Worm (Caenorhabditis elegans): Measurements from ENCODE around the gene eif-2Bgamma.

Gene eif-2Bgamma

ce11 chrII:7001405-7001804, 34.0 kb upstream of the eif-2Bgamma start (continued):
- TF ChIP-seq mdt-29 (GFP tag; IDR thresholded peaks at IDR 0.05) (peak; percentile 61), T26A8.4 (GFP tag; IDR thresholded peaks at IDR 0.05) (peak; percentile 74), lin-38 (GFP tag; IDR thresholded peaks at IDR 0.05) (peak; percentile 81), lim-7 (GFP tag; IDR thresholded peaks at IDR 0.05) (peak; percentile 98), snpc-1.2 (GFP tag; IDR thresholded peaks at IDR 0.05) (peak; percentile 72; the same call in 1 of the 2 replicates), tra-1 (GFP tag; IDR thresholded peaks at IDR 0.05) (peak; percentile 89), arid-1 (GFP tag; conservative IDR thresholded peaks at IDR 0.05) (peak; percentile 90), hlh-11 (tag; optimal IDR thresholded peaks at IDR 0.05) (peak; percentile 30), unc-130 (GFP tag; optimal IDR thresholded peaks at IDR 0.05) (peak; percentile 38), ctbp-1 (GFP tag; IDR thresholded peaks at IDR 0.05) (peak; percentile 88), madf-5 (GFP tag; IDR thresholded peaks at IDR 0.05) (peak; percentile 92 to 96; a peak in 3 of 4 replicates), F26F4.8 (GFP tag; conservative IDR thresholded peaks at IDR 0.05) (peak; percentile 97), php-3 (GFP tag; IDR thresholded peaks at IDR 0.05) (peak; percentile 70), ceh-44 (GFP tag; IDR thresholded peaks at IDR 0.05) (peak; percentile 95), hmg-1.1 (GFP tag; IDR thresholded peaks at IDR 0.05) (peak; percentile 72), ceh-20 (GFP tag; IDR thresholded peaks at IDR 0.05) (peak; percentile 40; the same call in 1 of the 2 replicates), lin-29 (GFP tag; IDR thresholded peaks at IDR 0.05) (0 out of 2 replicates have a peak, but pooled peaks have one; percentile 45), egl-43 (GFP tag; IDR thresholded peaks at IDR 0.05) (peak; percentile 97), dmd-8 (GFP tag; IDR thresholded peaks at IDR 0.05) (peak; percentile 98), mxl-3 (GFP tag; optimal IDR thresholded peaks at IDR 0.05) (peak; percentile 22), daf-16 (GFP tag; optimal IDR thresholded peaks at IDR 0.05) (peak in 1 of 2 experiments; percentile 61), daf-16 (tag; optimal IDR thresholded peaks at IDR 0.05) (peak; percentile 24), mes-2 (tag; optimal IDR thresholded peaks at IDR 0.05; ENCODE audit: poor library complexity, severe bottlenecking) (peak; percentile 49), rbr-2 (tag; optimal IDR thresholded peaks at IDR 0.05) (peak; percentile 42), saeg-2 (GFP tag; IDR thresholded peaks at IDR 0.05) (peak; percentile 78; the same call in 1 of the 2 replicates)

- TF ChIP-seq ztf-11 (tag; optimal IDR thresholded peaks at IDR 0.05) (no peak), dpl-1 (GFP tag; optimal IDR thresholded peaks at IDR 0.05) (no peak), ces-1 (GFP tag; optimal IDR thresholded peaks at IDR 0.05) (peak; percentile 1)
Observed at ce11 chrII:6995583-6995982, 28.1 kb upstream of the eif-2Bgamma start.

ce11 chrII:6994677-6995076, 27.2 kb upstream of the eif-2Bgamma start, which contains the start of gene unc-104:
Gene unc-104 (plus strand): TSS chrII:6994987.
- no peak for TF ChIP-seq dmd-6 (GFP tag; IDR thresholded peaks at IDR 0.05)
- peak in 1 of 2 experiments; percentile 32 for TF ChIP-seq lsy-2 (tag; optimal IDR thresholded peaks at IDR 0.05)
- no peak for TF ChIP-seq Y105C5A.15 (GFP tag; IDR thresholded peaks at IDR 0.05)
- TF ChIP-seq attf-4 (tag; optimal IDR thresholded peaks at IDR 0.05): no peak
- peak; percentile 24 for TF ChIP-seq mep-1 (tag; optimal IDR thresholded peaks at IDR 0.05)
- no peak for TF ChIP-seq zag-1 (tag; optimal IDR thresholded peaks at IDR 0.05)
- peak; percentile 91 for TF ChIP-seq ces-1 (GFP tag; optimal IDR thresholded peaks at IDR 0.05)
- no peak for TF ChIP-seq skn-1 (tag; optimal IDR thresholded peaks at IDR 0.05)
- no peak for TF ChIP-seq unc-130 (GFP tag; optimal IDR thresholded peaks at IDR 0.05)
- peak; percentile 29 for TF ChIP-seq rbr-2 (tag; optimal IDR thresholded peaks at IDR 0.05)
- TF ChIP-seq ceh-32 (tag; optimal IDR thresholded peaks at IDR 0.05; ENCODE audit: poor library complexity): no peak
- peak; percentile 34 for TF ChIP-seq fkh-10 (GFP tag; optimal IDR thresholded peaks at IDR 0.05)
- TF ChIP-seq mdt-29 (GFP tag; IDR thresholded peaks at IDR 0.05): no peak
- peak in 1 of 2 experiments; percentile 63 for TF ChIP-seq unc-62 (GFP tag; optimal IDR thresholded peaks at IDR 0.05 in 1 of 2)
- TF ChIP-seq unc-62 (tag; optimal IDR thresholded peaks at IDR 0.05): no peak
- no peak for TF ChIP-seq duxl-1 (tag; optimal IDR thresholded peaks at IDR 0.05; ENCODE audit: poor library complexity)
- peak; percentile 14 for TF ChIP-seq hlh-30 (tag; optimal IDR thresholded peaks at IDR 0.05; ENCODE audit: insufficient read depth)
- TF ChIP-seq zfp-3 (GFP tag; conservative IDR thresholded peaks at IDR 0.05): no peak
